Worm (Caenorhabditis elegans) whole organism, L1 larva: ENCODE data around the gene Y113G7A.13.

Experiments used
- C04F5.9 ChIP-seq: sonication (generic microtip); optimal IDR thresholded peaks from 2 replicates; lab custom pipeline; 2016; ENCODE audit warnings: missing genetic modification characterization, missing compliant biosample characterization
- C34B4.2 ChIP-seq: sonication (generic microtip); optimal IDR thresholded peaks from 2 replicates; lab custom pipeline; 2017; ENCODE audit warnings: mild to moderate bottlenecking, missing genetic modification characterization, missing compliant biosample characterization
- Y116A8C.19 ChIP-seq: sonication (generic microtip); optimal IDR thresholded peaks from 2 replicates; lab custom pipeline; 2016; ENCODE audit warnings: missing compliant biosample characterization, missing genetic modification characterization, borderline replicate concordance
- aly-2 ChIP-seq: fragments of 150-350 bp; optimal IDR thresholded peaks from 2 replicates; lab custom pipeline; 2014; ENCODE audit warnings: missing biosample characterization, missing genetic modification characterization
- ama-1 ChIP-seq: fragments of 150-350 bp; optimal IDR thresholded peaks from 2 replicates; lab custom pipeline; 2014
- ceh-8 ChIP-seq: fragments of 200-800 bp; sonication (Bioruptor generic); optimal IDR thresholded peaks from 2 replicates; lab custom pipeline; 2018; ENCODE audit warnings: mild to moderate bottlenecking, missing genetic modification characterization, moderate library complexity, missing compliant biosample characterization
- ceh-82 ChIP-seq, 3 experiments: fragments of 150-350 bp in 1 of 3; sonication (generic microtip) in 2 of 3; optimal IDR thresholded peaks; 2 replicates each; lab custom pipeline; 2014 to 2017; ENCODE audit warnings: missing biosample characterization in 3 of 3, missing genetic modification characterization in 3 of 3
- ceh-88 ChIP-seq: fragments of 200-800 bp; sonication (Bioruptor generic); IDR thresholded peaks from 2 replicates; pipeline ENCODE4 v1.3.6; 2022; ENCODE audit warnings: missing genetic modification characterization, missing compliant biosample characterization
- efl-1 ChIP-seq, 4 experiments: fragments of 150-350 bp; optimal IDR thresholded peaks in 3 of 4; peaks in 1 of 4; 1 replicate in 1 of 4; 2 replicates in 3 of 4; lab custom pipeline; 2014; ENCODE audit warnings: missing biosample characterization in 2 of 4, missing genetic modification characterization in 2 of 4, missing genetic modification reagents in 2 of 4
- efl-3 ChIP-seq: fragments of 200-800 bp; sonication (Bioruptor generic); optimal IDR thresholded peaks from 2 replicates; lab custom pipeline; 2018; ENCODE audit warnings: mild to moderate bottlenecking, missing genetic modification characterization, missing compliant biosample characterization
- egl-13 ChIP-seq: sonication (generic microtip); optimal IDR thresholded peaks from 2 replicates; lab custom pipeline; 2016; ENCODE audit warnings: missing genotype, missing genetic modification reagents, missing genetic modification characterization, missing compliant biosample characterization
- egl-27 ChIP-seq, 2 experiments: fragments of 150-350 bp in 1 of 2; sonication (generic microtip); optimal IDR thresholded peaks; 3 replicates each; lab custom pipeline; 2017 to 2018; ENCODE audit warnings: missing biosample characterization in 2 of 2, missing genetic modification characterization in 2 of 2, missing genetic modification reagents in 2 of 2
- elt-2 ChIP-seq: sonication (generic microtip); optimal IDR thresholded peaks from 2 replicates; lab custom pipeline; 2016; ENCODE audit warnings: missing genetic modification characterization, mild to moderate bottlenecking, inconsistent platforms, missing compliant biosample characterization, missing genetic modification reagents
- elt-3 ChIP-seq, 6 experiments: fragments of 150-350 bp in 1 of 6; sonication (generic microtip); optimal IDR thresholded peaks; 2 replicates each; lab custom pipeline; 2017 to 2018; ENCODE audit warnings: missing biosample characterization in 6 of 6, missing genetic modification characterization in 6 of 6, inconsistent platforms in 1 of 6
- fkh-10 ChIP-seq: sonication (generic microtip); optimal IDR thresholded peaks from 2 replicates; lab custom pipeline; 2017; ENCODE audit warnings: missing biosample characterization, missing genetic modification reagents, missing genetic modification characterization
- fkh-8 ChIP-seq: sonication (generic microtip); optimal IDR thresholded peaks from 2 replicates; lab custom pipeline; 2016; ENCODE audit warnings: mild to moderate bottlenecking, missing genetic modification characterization, missing compliant biosample characterization
- fos-1 ChIP-seq: fragments of 150-350 bp; optimal IDR thresholded peaks from 2 replicates; lab custom pipeline; 2014; ENCODE audit warnings: missing biosample characterization, missing genetic modification characterization
- grh-1 ChIP-seq: fragments of 200-800 bp; sonication (Bioruptor generic); IDR thresholded peaks from 2 replicates; pipeline ENCODE4 v1.3.6; 2022; ENCODE audit warnings: missing genetic modification reagents, missing genetic modification characterization, missing compliant biosample characterization
- hlh-4 ChIP-seq: sonication (generic microtip); optimal IDR thresholded peaks from 2 replicates; lab custom pipeline; 2016; ENCODE audit warnings: mild to moderate bottlenecking, missing genetic modification characterization, missing compliant biosample characterization
- irx-1 ChIP-seq: sonication (generic microtip); optimal IDR thresholded peaks from 2 replicates; lab custom pipeline; 2016; ENCODE audit warnings: missing genetic modification characterization, missing compliant biosample characterization
- lin-14 ChIP-seq: fragments of 200-800 bp; sonication (Bioruptor generic); optimal IDR thresholded peaks from 2 replicates; lab custom pipeline; 2018; ENCODE audit warnings: mild to moderate bottlenecking, missing genetic modification characterization, moderate library complexity, missing compliant biosample characterization
- lin-15B ChIP-seq: fragments of 150-350 bp; sonication (generic microtip); optimal IDR thresholded peaks from 3 replicates; lab custom pipeline; 2014; ENCODE audit warnings: missing biosample characterization, missing genetic modification characterization
- lin-35 ChIP-seq, 2 experiments: fragments of 150-350 bp; optimal IDR thresholded peaks; 2 replicates each; lab custom pipeline; 2014; ENCODE audit warnings: missing biosample characterization in 2 of 2, missing genetic modification characterization in 2 of 2, missing genetic modification reagents in 2 of 2
- lin-39 ChIP-seq: fragments of 150-350 bp; optimal IDR thresholded peaks from 2 replicates; lab custom pipeline; 2014; ENCODE audit warnings: missing biosample characterization, missing genetic modification reagents, missing genetic modification characterization
- lsy-2 ChIP-seq, 2 experiments: fragments of 150-350 bp; optimal IDR thresholded peaks; 2 replicates each; lab custom pipeline; 2014; ENCODE audit warnings: missing biosample characterization in 2 of 2, missing genetic modification characterization in 2 of 2
- nhr-19 ChIP-seq: fragments of 200-800 bp; sonication (Bioruptor generic); conservative IDR thresholded peaks from 2 replicates; pipeline ENCODE4 v1.3.6; 2022; ENCODE audit warnings: missing genetic modification characterization, missing compliant biosample characterization
- nhr-28 ChIP-seq: fragments of 150-350 bp; optimal IDR thresholded peaks from 2 replicates; lab custom pipeline; 2014; ENCODE audit warnings: missing biosample characterization, missing genetic modification characterization
- nhr-47 ChIP-seq: sonication (generic microtip); optimal IDR thresholded peaks from 2 replicates; lab custom pipeline; 2016; ENCODE audit warnings: mild to moderate bottlenecking, missing genetic modification characterization, moderate library complexity, missing compliant biosample characterization
- nhr-71 ChIP-seq: sonication (generic microtip); optimal IDR thresholded peaks from 2 replicates; lab custom pipeline; 2016; ENCODE audit warnings: mild to moderate bottlenecking, missing genetic modification characterization, moderate library complexity, missing compliant biosample characterization
- nhr-77 ChIP-seq: fragments of 150-350 bp; optimal IDR thresholded peaks from 2 replicates; lab custom pipeline; 2014; ENCODE audit warnings: missing biosample characterization, missing genetic modification characterization
- nhr-85 ChIP-seq: sonication (generic microtip); peaks from one replicate; lab custom pipeline; 2016; ENCODE audit warnings: missing genetic modification characterization, inconsistent platforms, missing compliant biosample characterization
- nhr-90 ChIP-seq: sonication (generic microtip); optimal IDR thresholded peaks from 2 replicates; lab custom pipeline; 2016; ENCODE audit warnings: mild to moderate bottlenecking, missing genetic modification characterization, missing compliant biosample characterization; ENCODE audit not compliant: poor library complexity
- rnt-1 ChIP-seq: sonication (generic microtip); optimal IDR thresholded peaks from 2 replicates; lab custom pipeline; 2016; ENCODE audit warnings: mild to moderate bottlenecking, missing genetic modification characterization, moderate library complexity, missing compliant biosample characterization
- snu-23 ChIP-seq: sonication (generic microtip); optimal IDR thresholded peaks from 2 replicates; lab custom pipeline; 2016; ENCODE audit warnings: missing genetic modification characterization, missing compliant biosample characterization
- sox-4 ChIP-seq: sonication (generic microtip); optimal IDR thresholded peaks from 2 replicates; lab custom pipeline; 2016; ENCODE audit warnings: missing genetic modification characterization, missing compliant biosample characterization
- swsn-7 ChIP-seq: sonication (generic microtip); optimal IDR thresholded peaks from 2 replicates; lab custom pipeline; 2016; ENCODE audit warnings: missing genetic modification characterization, missing compliant biosample characterization
- tbx-2 ChIP-seq: sonication (generic microtip); optimal IDR thresholded peaks from 2 replicates; lab custom pipeline; 2016; ENCODE audit warnings: missing genetic modification characterization, missing compliant biosample characterization
- tlp-1 ChIP-seq: fragments of 150-350 bp; optimal IDR thresholded peaks from 2 replicates; lab custom pipeline; 2014; ENCODE audit warnings: missing biosample characterization, missing genetic modification characterization
- unc-30 ChIP-seq: sonication (generic microtip); optimal IDR thresholded peaks from 2 replicates; lab custom pipeline; 2017; ENCODE audit warnings: missing biosample characterization, missing genetic modification characterization
- zag-1 ChIP-seq: fragments of 150-350 bp; optimal IDR thresholded peaks from 2 replicates; lab custom pipeline; 2014; ENCODE audit warnings: missing biosample characterization, missing genetic modification characterization
- zip-4 ChIP-seq: fragments of 200-800 bp; sonication (Bioruptor generic); optimal IDR thresholded peaks from 2 replicates; lab custom pipeline; 2018; ENCODE audit warnings: mild to moderate bottlenecking, missing genetic modification characterization, moderate library complexity, missing compliant biosample characterization
- ztf-4 ChIP-seq: fragments of 150-350 bp; optimal IDR thresholded peaks from 2 replicates; lab custom pipeline; 2014; ENCODE audit warnings: missing biosample characterization, missing genetic modification characterization

Gene Y113G7A.13

DNA sequence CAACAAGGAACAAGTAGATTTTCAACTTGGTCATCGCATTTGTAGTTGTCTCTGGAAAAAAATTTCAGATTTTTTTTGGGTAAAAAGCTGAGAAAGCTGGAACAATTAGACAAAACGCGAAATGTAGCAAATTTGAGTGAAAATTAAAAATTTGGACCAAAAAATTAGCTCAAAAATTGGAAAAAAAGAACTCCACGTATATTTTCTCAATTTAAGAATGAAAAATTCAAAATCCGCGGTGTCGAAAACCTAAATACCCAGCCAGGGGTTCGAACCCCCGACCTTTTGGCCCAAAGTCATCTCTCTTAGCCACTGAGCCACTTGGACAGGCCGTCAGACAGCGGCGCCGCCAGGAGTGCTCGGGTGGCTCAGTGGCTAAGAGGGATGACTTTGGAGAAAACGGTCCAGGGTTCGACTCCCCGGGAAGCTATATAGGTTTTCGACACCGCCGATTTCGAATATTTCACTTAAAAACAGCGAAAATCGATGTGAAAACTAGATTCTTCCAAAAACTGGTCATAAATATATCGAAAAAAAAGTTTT is 27.3 kb upstream of the Y113G7A.13 start, which contains the start of gene ncx-1:
Gene ncx-1 (minus strand): TSS at position 51 of the 543 bp plus-strand sequence.
- TF ChIP-seq lsy-2 (tag; optimal IDR thresholded peaks at IDR 0.05; lab: Kevin White, UChicago): no peak
- no peak for TF ChIP-seq efl-1 (optimal IDR thresholded peaks at IDR 0.05; lab: Kevin White, UChicago)
- peak in 1 of 2 experiments; percentile 43 for TF ChIP-seq efl-1 (GFP tag; optimal IDR thresholded peaks at IDR 0.05 in 1 of 2; lab: Kevin White, UChicago)
- TF ChIP-seq C04F5.9: no peak
- no peak for TF ChIP-seq ceh-8 (GFP tag; lab: Kevin White, UChicago)
- no peak for TF ChIP-seq swsn-7
- no peak for TF ChIP-seq efl-3 (GFP tag; lab: Kevin White, UChicago)
- no peak for TF ChIP-seq rnt-1 (tag; lab: Kevin White, UChicago)
- no peak for TF ChIP-seq zip-4 (GFP tag; lab: Kevin White, UChicago)

ce11 chrV:20123010-20123409 is 25.0 kb upstream of the Y113G7A.13 start:
- TF ChIP-seq hlh-4 (tag; lab: Kevin White, UChicago) (no peak), ama-1 (lab: Kevin White, UChicago) (no peak), egl-13 (tag; lab: Kevin White, UChicago) (no peak), fkh-10 (no peak), ceh-88 (GFP tag; lab: Robert Waterston, UW) (no peak), nhr-19 (no peak), nhr-47 (tag; lab: Kevin White, UChicago) (no peak), elt-2 (no peak), irx-1 (no peak), sox-4 (no peak), egl-27 (tag; optimal IDR thresholded peaks at IDR 0.05; lab: Kevin White, UChicago) (no peak)

DNA sequence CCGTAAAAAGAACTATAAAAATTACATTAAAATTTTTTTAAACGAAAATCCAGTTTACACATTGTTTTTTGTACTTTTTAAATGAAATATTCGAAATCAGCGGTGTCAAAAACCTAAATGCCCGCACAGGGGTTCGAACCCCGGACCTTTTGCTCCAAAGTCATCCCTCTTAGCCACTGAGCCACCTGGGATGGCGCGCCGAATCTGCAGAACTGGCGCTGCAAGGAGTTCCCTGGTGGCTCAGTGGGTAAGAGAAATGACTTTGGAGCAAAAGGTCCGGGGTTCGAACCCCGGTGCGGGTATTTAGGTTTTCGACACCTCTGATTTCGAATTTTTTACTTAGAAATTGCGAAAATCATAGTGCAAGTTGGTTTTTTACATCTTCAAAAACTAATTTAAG is 24.4 kb upstream of the Y113G7A.13 start:
- no peak for TF ChIP-seq nhr-77 (tag; lab: Kevin White, UChicago)
- no peak for TF ChIP-seq ceh-82 (tag; optimal IDR thresholded peaks at IDR 0.05; lab: Kevin White, UChicago)
- no peak for TF ChIP-seq Y116A8C.19 (tag; lab: Kevin White, UChicago)
- TF ChIP-seq nhr-28: no peak
- TF ChIP-seq nhr-71: no peak
- TF ChIP-seq grh-1: no peak
- TF ChIP-seq nhr-85: no peak
- no peak for TF ChIP-seq lin-14 (GFP tag; lab: Kevin White, UChicago)
- no peak for TF ChIP-seq zip-4 (GFP tag; lab: Kevin White, UChicago)
- TF ChIP-seq elt-3 (tag; optimal IDR thresholded peaks at IDR 0.05; lab: Kevin White, UChicago): no peak
- TF ChIP-seq C34B4.2 (tag; lab: Kevin White, UChicago): no peak
- TF ChIP-seq egl-27 (tag; optimal IDR thresholded peaks at IDR 0.05; lab: Kevin White, UChicago): no peak
- no peak for TF ChIP-seq lin-15B
- no peak for TF ChIP-seq unc-30 (tag; lab: Kevin White, UChicago)
- no peak for TF ChIP-seq ama-1 (lab: Kevin White, UChicago)

DNA sequence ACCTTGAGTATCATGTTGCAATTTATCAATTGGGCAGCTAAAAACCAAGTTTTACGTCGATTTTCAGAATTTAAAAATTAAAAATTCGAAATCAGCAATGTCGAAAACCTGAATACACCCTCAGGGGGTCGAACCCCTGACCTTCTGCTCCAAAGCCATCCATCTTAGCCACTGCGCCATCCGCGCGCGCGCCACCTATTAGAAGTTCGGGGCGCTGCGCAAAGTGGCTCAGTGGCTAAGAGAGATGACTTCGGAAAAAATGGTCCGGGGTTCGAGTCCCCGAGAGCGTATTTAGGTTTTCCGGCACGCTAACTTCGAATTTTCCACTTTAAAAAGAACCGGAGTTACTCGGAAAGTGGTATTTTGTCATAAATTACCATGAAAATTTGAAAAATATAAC is 23.6 kb upstream of the Y113G7A.13 start:
- TF ChIP-seq tbx-2 (tag; lab: Kevin White, UChicago): no peak
- no peak for TF ChIP-seq ceh-82 (tag; optimal IDR thresholded peaks at IDR 0.05; lab: Kevin White, UChicago)
- no peak for TF ChIP-seq tlp-1 (tag; lab: Kevin White, UChicago)
- TF ChIP-seq grh-1: no peak
- no peak for TF ChIP-seq fkh-10
- TF ChIP-seq elt-3 (tag; optimal IDR thresholded peaks at IDR 0.05; lab: Kevin White, UChicago): no peak
- no peak for TF ChIP-seq snu-23 (GFP tag; lab: Kevin White, UChicago)

DNA sequence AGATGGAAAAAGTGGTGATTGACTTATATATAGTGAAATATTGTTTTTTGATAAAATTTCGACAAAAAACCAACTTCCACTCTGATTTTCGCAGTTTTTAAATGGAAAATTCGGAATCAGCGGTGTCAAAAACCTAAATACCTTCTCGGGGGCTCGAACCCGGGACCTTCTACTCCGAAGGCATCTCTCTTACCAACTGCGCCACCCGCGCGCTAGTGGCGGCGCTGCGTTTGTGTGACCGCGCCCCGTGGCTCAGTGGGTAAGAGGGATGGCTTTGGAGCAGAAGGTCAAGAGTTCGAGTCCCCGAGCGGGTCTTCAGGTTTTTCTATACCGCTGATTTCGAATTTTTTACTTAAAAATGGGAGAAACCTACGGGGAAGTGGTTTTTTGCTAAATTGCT is 22.9 kb upstream of the Y113G7A.13 start:
- TF ChIP-seq lin-39 (tag; lab: Kevin White, UChicago): no peak
- no peak for TF ChIP-seq lin-14 (GFP tag; lab: Kevin White, UChicago)
- TF ChIP-seq aly-2 (tag; lab: Kevin White, UChicago): no peak
- TF ChIP-seq fkh-8 (tag; lab: Kevin White, UChicago): no peak
- no peak for TF ChIP-seq ztf-4
- no peak for TF ChIP-seq nhr-90 (tag; lab: Kevin White, UChicago)
- no peak for TF ChIP-seq lin-35 (GFP tag; optimal IDR thresholded peaks at IDR 0.05; lab: Kevin White, UChicago)
- TF ChIP-seq fos-1: no peak
- no peak for TF ChIP-seq zag-1 (tag; lab: Kevin White, UChicago)
